Worm (Caenorhabditis elegans) whole organism, L4 larva: ENCODE measurements around the gene mlck-1.

ENCODE experiments used
- R02D3.7 ChIP-seq: fragments of 150-350 bp; sonication (generic microtip); optimal IDR thresholded peaks from 3 replicates; lab custom pipeline; 2014; ENCODE audit warnings: missing biosample characterization, missing genetic modification characterization
- ama-1 ChIP-seq: fragments of 150-350 bp; optimal IDR thresholded peaks from 2 replicates; lab custom pipeline; 2014; ENCODE audit warnings: inconsistent platforms, mixed read lengths
- ces-1 ChIP-seq: fragments of 150-350 bp; sonication (generic microtip); optimal IDR thresholded peaks from 4 replicates; lab custom pipeline; 2014; ENCODE audit warnings: missing biosample characterization, missing genetic modification reagents, missing genetic modification characterization
- daf-19 ChIP-seq: fragments of 200-800 bp; sonication (Bioruptor generic); conservative IDR thresholded peaks from 2 replicates; pipeline ENCODE4 v1.3.6; 2022; ENCODE audit warnings: missing genetic modification characterization, missing compliant biosample characterization
- egl-27 ChIP-seq: sonication (generic microtip); optimal IDR thresholded peaks from 3 replicates; lab custom pipeline; 2017; ENCODE audit warnings: missing biosample characterization, missing genetic modification reagents, missing genetic modification characterization
- fkh-10 ChIP-seq: fragments of 150-350 bp; optimal IDR thresholded peaks from 2 replicates; lab custom pipeline; 2014; ENCODE audit warnings: missing biosample characterization, missing genetic modification reagents, missing genetic modification characterization
- lin-39 ChIP-seq: fragments of 150-350 bp; optimal IDR thresholded peaks from 2 replicates; lab custom pipeline; 2014; ENCODE audit warnings: missing biosample characterization, missing genetic modification reagents, missing genetic modification characterization
- mxl-2 ChIP-seq: fragments of 200-800 bp; sonication (Bioruptor generic); conservative IDR thresholded peaks from 2 replicates; pipeline ENCODE4 v1.3.6; 2022; ENCODE audit warnings: missing genetic modification reagents, missing genetic modification characterization, missing compliant biosample characterization
- nhr-237 ChIP-seq: sonication (generic microtip); optimal IDR thresholded peaks from 2 replicates; lab custom pipeline; 2017; ENCODE audit warnings: missing biosample characterization, missing genetic modification characterization
- nhr-6 ChIP-seq: fragments of 150-350 bp; optimal IDR thresholded peaks from 2 replicates; lab custom pipeline; 2014; ENCODE audit warnings: missing biosample characterization, missing genetic modification characterization
- set-16 ChIP-seq: fragments of 200-800 bp; sonication (Bioruptor generic); IDR thresholded peaks from 2 replicates; pipeline ENCODE4 v1.3.6; 2022; ENCODE audit warnings: missing genetic modification reagents, missing genetic modification characterization, missing compliant biosample characterization
- unc-39 ChIP-seq: sonication (generic microtip); optimal IDR thresholded peaks from 2 replicates; lab custom pipeline; 2017; ENCODE audit warnings: missing biosample characterization, missing genetic modification characterization
- unc-62 ChIP-seq, 3 experiments: fragments of 150-350 bp in 1 of 3; sonication (generic microtip); optimal IDR thresholded peaks in 2 of 3; peaks in 1 of 3; 1 replicate in 1 of 3; 2 replicates in 2 of 3; lab custom pipeline; 2014 to 2017; ENCODE audit warnings: missing biosample characterization in 3 of 3, missing genetic modification characterization in 3 of 3, missing genetic modification reagents in 3 of 3, missing genotype in 1 of 3

ce11 chrX:10026347-10026746, 43.2 kb downstream of the mlck-1 start:
- TF ChIP-seq ces-1 (no peak), egl-27 (tag; lab: Kevin White, UChicago) (no peak), nhr-237 (tag; lab: Kevin White, UChicago) (no peak), lin-39 (tag; lab: Kevin White, UChicago) (no peak), unc-39 (tag; lab: Kevin White, UChicago) (no peak), nhr-6 (tag; lab: Kevin White, UChicago) (no peak), set-16 (GFP tag; lab: Robert Waterston, UW) (no peak), unc-62 (GFP tag; optimal IDR thresholded peaks at IDR 0.05 in 1 of 2; lab: Kevin White, UChicago) (peak in 1 of 2 experiments; percentile 97), unc-62 (tag; optimal IDR thresholded peaks at IDR 0.05; lab: Kevin White, UChicago) (no peak), mxl-2 (GFP tag; lab: Robert Waterston, UW) (no peak), ama-1 (lab: Kevin White, UChicago) (no peak), fkh-10 (GFP tag; lab: Kevin White, UChicago) (peak; percentile 36), R02D3.7 (no peak), daf-19 (GFP tag; lab: Robert Waterston, UW) (no peak)
